Worm (Caenorhabditis elegans) whole organism, L4/young adult: Measurements from ENCODE around the gene epac-1.

ENCODE experiments used
- W03F9.2 ChIP-seq: fragments of 150-350 bp; optimal IDR thresholded peaks from 2 replicates; lab custom pipeline; 2014; ENCODE audit warnings: missing biosample characterization, missing genetic modification characterization
- him-1 ChIP-seq: sonication (generic microtip); optimal IDR thresholded peaks from 2 replicates; lab custom pipeline; 2016; ENCODE audit warnings: missing genotype, missing genetic modification reagents, missing genetic modification characterization, missing compliant biosample characterization

DNA sequence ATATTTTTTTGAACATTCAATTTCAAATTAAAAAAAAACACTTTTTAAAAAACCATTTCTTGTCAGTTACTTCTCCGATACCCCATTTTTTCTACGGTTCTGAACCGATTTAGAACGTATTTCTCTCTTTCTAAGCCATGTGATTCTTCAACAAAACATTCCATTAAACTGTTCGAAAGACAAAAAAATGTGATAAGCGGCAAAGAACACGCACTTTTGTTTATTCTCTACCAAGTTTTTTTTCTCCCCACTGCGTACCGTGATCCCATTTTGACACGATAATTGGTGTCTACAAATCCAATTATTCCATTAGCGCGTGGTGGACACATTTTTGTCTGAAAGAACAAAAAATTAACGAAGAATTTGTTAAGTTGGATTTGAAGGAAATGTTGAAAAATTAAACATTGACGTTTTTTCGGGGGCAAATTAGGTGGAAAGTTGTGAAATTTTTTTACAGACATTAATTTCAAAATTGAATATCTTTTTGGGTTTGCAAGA, 52.4 kb downstream of the epac-1 start:
- TF ChIP-seq him-1 (tag; lab: Kevin White, UChicago) (no peak), W03F9.2 (tag; lab: Kevin White, UChicago) (no peak)
